Fruit fly (Drosophila melanogaster) whole organism, embryonic: ENCODE measurements around the gene CG31792.

Experiments used
- ATbp ChIP-seq: fragments of 200-800 bp; sonication (Bioruptor generic); optimal IDR thresholded peaks from 2 replicates; lab custom pipeline; 2017; ENCODE audit warnings: missing biosample characterization, mild to moderate bottlenecking, missing genetic modification characterization, missing genetic modification reagents
- CG10431 ChIP-seq: fragments of 200-800 bp; sonication (Bioruptor generic); optimal IDR thresholded peaks from 3 replicates; lab custom pipeline; 2018; ENCODE audit warnings: missing biosample characterization, mild to moderate bottlenecking, missing genetic modification characterization
- CG13296 ChIP-seq: fragments of 200-800 bp; sonication (Bioruptor generic); optimal IDR thresholded peaks from 3 replicates; lab custom pipeline; 2018; ENCODE audit warnings: missing biosample characterization, mild to moderate bottlenecking, missing genetic modification characterization
- CG14860 ChIP-seq: fragments of 200-800 bp; sonication (Bioruptor generic); IDR thresholded peaks from 3 replicates; pipeline ENCODE4 v1.3.6; 2022; ENCODE audit warnings: missing biosample characterization, missing genetic modification characterization; ENCODE audit not compliant: partially characterized antibody
- CG2116 ChIP-seq: fragments of 200-800 bp; sonication (Bioruptor generic); optimal IDR thresholded peaks from 3 replicates; lab custom pipeline; 2018; ENCODE audit warnings: missing biosample characterization, mild to moderate bottlenecking, missing genetic modification characterization
- CG2120 ChIP-seq: fragments of 200-800 bp; sonication (Bioruptor generic); optimal IDR thresholded peaks from 3 replicates; lab custom pipeline; 2016; ENCODE audit warnings: missing biosample characterization, missing genetic modification characterization
- CG2199 ChIP-seq: fragments of 200-800 bp; sonication (Bioruptor generic); IDR thresholded peaks from 3 replicates; pipeline ENCODE4 v1.3.6; 2022; ENCODE audit warnings: missing biosample characterization, missing genetic modification characterization
- CG2678 ChIP-seq: fragments of 200-800 bp; sonication (Bioruptor generic); optimal IDR thresholded peaks from 3 replicates; lab custom pipeline; 2019; ENCODE audit warnings: missing biosample characterization, mild to moderate bottlenecking, missing genetic modification characterization, moderate library complexity
- CG2889 ChIP-seq: fragments of 200-800 bp; sonication (Bioruptor generic); IDR thresholded peaks from 3 replicates; pipeline ENCODE4 v1.3.6; 2022; ENCODE audit warnings: missing biosample characterization, missing genetic modification characterization
- CG32767 ChIP-seq: fragments of 200-800 bp; sonication (Bioruptor generic); IDR thresholded peaks from 2 replicates; pipeline ENCODE4 v1.3.6; 2022; ENCODE audit warnings: missing biosample characterization, missing genetic modification characterization
- CG7745 ChIP-seq: fragments of 200-800 bp; sonication (Bioruptor generic); optimal IDR thresholded peaks from 2 replicates; lab custom pipeline; 2018; ENCODE audit warnings: missing biosample characterization, mild to moderate bottlenecking, missing genetic modification characterization, moderate library complexity
- CG8388 ChIP-seq: fragments of 200-800 bp; sonication (Bioruptor generic); optimal IDR thresholded peaks from 2 replicates; lab custom pipeline; 2019; ENCODE audit warnings: missing biosample characterization, mild to moderate bottlenecking, missing genetic modification characterization, moderate library complexity
- CG9215 ChIP-seq: fragments of 200-800 bp; sonication (Bioruptor generic); IDR thresholded peaks from 2 replicates; pipeline ENCODE4 v1.3.6; 2022; ENCODE audit warnings: missing biosample characterization, missing genetic modification characterization
- Doc2 ChIP-seq: fragments of 200-800 bp; sonication (Bioruptor generic); IDR thresholded peaks from 2 replicates; pipeline ENCODE4 v1.3.6; 2022; ENCODE audit warnings: missing biosample characterization, missing genetic modification characterization
- Drgx ChIP-seq: fragments of 200-800 bp; sonication (Bioruptor generic); IDR thresholded peaks from 2 replicates; pipeline ENCODE4 v1.3.6; 2022; ENCODE audit warnings: missing biosample characterization, missing genetic modification characterization
- ERR ChIP-seq: fragments of 200-800 bp; sonication (Bioruptor generic); optimal IDR thresholded peaks from 2 replicates; lab custom pipeline; 2016; ENCODE audit warnings: missing biosample characterization, missing genetic modification characterization
- Eip74EF ChIP-seq, 2 experiments: fragments of 200-800 bp in 1 of 2; fragments of >200 bp in 1 of 2; sonication (Bioruptor generic) in 1 of 2; optimal IDR thresholded peaks; 2 replicates each; lab custom pipeline; 2017 to 2019; ENCODE audit warnings: missing biosample characterization in 2 of 2, missing genetic modification characterization in 2 of 2, mild to moderate bottlenecking in 1 of 2, moderate library complexity in 1 of 2
- H2.0 ChIP-seq: fragments of 200-800 bp; sonication (Bioruptor generic); IDR thresholded peaks from 2 replicates; pipeline ENCODE4 v1.3.6; 2022; ENCODE audit warnings: missing biosample characterization, missing genetic modification characterization
- HLHmδ ChIP-seq: fragments of 200-800 bp; sonication (Bioruptor generic); optimal IDR thresholded peaks from 2 replicates; lab custom pipeline; 2018; ENCODE audit warnings: missing biosample characterization, mild to moderate bottlenecking, missing genetic modification characterization, moderate library complexity
- Hand ChIP-seq: fragments of 200-800 bp; sonication (Bioruptor generic); optimal IDR thresholded peaks from 2 replicates; lab custom pipeline; 2017; ENCODE audit warnings: mild to moderate bottlenecking, missing biosample characterization, missing genetic modification reagents, missing genetic modification characterization
- HmgZ ChIP-seq: fragments of 200-800 bp; sonication (Bioruptor generic); optimal IDR thresholded peaks from 2 replicates; lab custom pipeline; 2018; ENCODE audit warnings: missing biosample characterization, mild to moderate bottlenecking, missing genetic modification characterization
- Hmr ChIP-seq: fragments of 200-800 bp; sonication (Bioruptor generic); optimal IDR thresholded peaks from 3 replicates; lab custom pipeline; 2017; ENCODE audit warnings: mild to moderate bottlenecking, missing biosample characterization, missing genetic modification reagents, missing genetic modification characterization
- MTF-1 ChIP-seq: fragments of 200-800 bp; sonication (Bioruptor generic); optimal IDR thresholded peaks from 2 replicates; lab custom pipeline; 2018; ENCODE audit warnings: missing biosample characterization, mild to moderate bottlenecking, missing genetic modification characterization, borderline replicate concordance
- NfI ChIP-seq: fragments of 200-800 bp; sonication (Bioruptor generic); optimal IDR thresholded peaks from 3 replicates; lab custom pipeline; 2018; ENCODE audit warnings: missing biosample characterization, mild to moderate bottlenecking, missing genetic modification characterization, moderate library complexity
- Ravus ChIP-seq: fragments of 200-800 bp; sonication (Bioruptor generic); IDR thresholded peaks from 2 replicates; pipeline ENCODE4 v1.3.6; 2022; ENCODE audit warnings: missing biosample characterization, missing genetic modification characterization
- Sin3A ChIP-seq: fragments of >200 bp; optimal IDR thresholded peaks from 2 replicates; lab custom pipeline; 2018
- Six4 ChIP-seq: fragments of 200-800 bp; sonication (Bioruptor generic); optimal IDR thresholded peaks from 2 replicates; lab custom pipeline; 2016; ENCODE audit warnings: missing biosample characterization, missing genetic modification characterization
- Sox102F ChIP-seq: fragments of 200-800 bp; sonication (Bioruptor generic); optimal IDR thresholded peaks from 2 replicates; lab custom pipeline; 2018; ENCODE audit warnings: missing biosample characterization, mild to moderate bottlenecking, missing genetic modification characterization, moderate library complexity
- Spps ChIP-seq: fragments of 200-800 bp; sonication (Bioruptor generic); optimal IDR thresholded peaks from 2 replicates; lab custom pipeline; 2018; ENCODE audit warnings: missing biosample characterization, mild to moderate bottlenecking, missing genetic modification characterization
- ash1 ChIP-seq: fragments of 200-800 bp; sonication (Bioruptor generic); optimal IDR thresholded peaks from 2 replicates; lab custom pipeline; 2018; ENCODE audit warnings: missing biosample characterization, mild to moderate bottlenecking, missing genetic modification characterization
- br ChIP-seq: fragments of >200 bp; optimal IDR thresholded peaks from 2 replicates; lab custom pipeline; 2017
- cato ChIP-seq: fragments of 200-800 bp; sonication (Bioruptor generic); optimal IDR thresholded peaks from 2 replicates; lab custom pipeline; 2016; ENCODE audit warnings: missing biosample characterization, missing genetic modification characterization, borderline replicate concordance
- caup ChIP-seq: fragments of 200-800 bp; sonication (Bioruptor generic); optimal IDR thresholded peaks from 3 replicates; lab custom pipeline; 2017; ENCODE audit warnings: missing biosample characterization, mild to moderate bottlenecking, missing genetic modification characterization, moderate library complexity; ENCODE audit not compliant: severe bottlenecking
- cg ChIP-seq: fragments of 200-800 bp; sonication (Bioruptor generic); optimal IDR thresholded peaks from 3 replicates; lab custom pipeline; 2019; ENCODE audit warnings: missing biosample characterization, mild to moderate bottlenecking, missing genetic modification characterization, moderate library complexity
- chm ChIP-seq: fragments of 200-800 bp; sonication (Bioruptor generic); IDR thresholded peaks from 2 replicates; pipeline ENCODE4 v1.3.6; 2022; ENCODE audit warnings: missing biosample characterization, missing genetic modification characterization
- corto ChIP-seq: fragments of 200-800 bp; sonication (Bioruptor generic); optimal IDR thresholded peaks from 2 replicates; lab custom pipeline; 2016; ENCODE audit warnings: missing biosample characterization, mild to moderate bottlenecking, missing genetic modification characterization, moderate library complexity
- dimm ChIP-seq: fragments of 200-800 bp; sonication (Bioruptor generic); IDR thresholded peaks from 2 replicates; pipeline ENCODE4 v1.3.6; 2022; ENCODE audit warnings: missing biosample characterization, missing genetic modification characterization
- dmrt11E ChIP-seq: fragments of 200-800 bp; sonication (Bioruptor generic); optimal IDR thresholded peaks from 3 replicates; lab custom pipeline; 2018; ENCODE audit warnings: missing biosample characterization, mild to moderate bottlenecking, missing genetic modification characterization, moderate library complexity
- esg ChIP-seq: fragments of 200-800 bp; sonication (Bioruptor generic); conservative IDR thresholded peaks from 2 replicates; pipeline ENCODE4 v1.3.6; 2022; ENCODE audit warnings: missing biosample characterization, missing genetic modification characterization
- eve ChIP-seq, 2 experiments: fragments of >200 bp; optimal IDR thresholded peaks; 2 replicates each; lab custom pipeline; 2017; ENCODE audit warnings: missing biosample characterization in 2 of 2, missing genetic modification characterization in 2 of 2
- fru ChIP-seq: fragments of >200 bp; optimal IDR thresholded peaks from 2 replicates; lab custom pipeline; 2017
- gfzf ChIP-seq: fragments of 200-800 bp; sonication (Bioruptor generic); optimal IDR thresholded peaks from 2 replicates; lab custom pipeline; 2016; ENCODE audit warnings: missing biosample characterization, mild to moderate bottlenecking, missing genetic modification characterization, moderate library complexity
- grau ChIP-seq: fragments of 200-800 bp; optimal IDR thresholded peaks from 3 replicates; lab custom pipeline; 2019; ENCODE audit warnings: missing biosample characterization, mild to moderate bottlenecking, missing genetic modification characterization, moderate library complexity
- luna ChIP-seq: fragments of 200-800 bp; sonication (Bioruptor generic); optimal IDR thresholded peaks from 2 replicates; lab custom pipeline; 2016; ENCODE audit warnings: missing biosample characterization, missing genetic modification characterization
- nerfin-1 ChIP-seq: fragments of 200-800 bp; sonication (Bioruptor generic); optimal IDR thresholded peaks from 3 replicates; lab custom pipeline; 2019; ENCODE audit warnings: missing biosample characterization, mild to moderate bottlenecking, missing genetic modification characterization, moderate library complexity
- pita ChIP-seq: fragments of 200-800 bp; sonication (Bioruptor generic); optimal IDR thresholded peaks from 2 replicates; lab custom pipeline; 2017; ENCODE audit warnings: missing biosample characterization, mild to moderate bottlenecking, missing genetic modification characterization
- psq ChIP-seq: fragments of 200-800 bp; sonication (Bioruptor generic); optimal IDR thresholded peaks from 2 replicates; lab custom pipeline; 2017; ENCODE audit warnings: missing biosample characterization, missing genetic modification characterization
- run ChIP-seq: fragments of 200-800 bp; sonication (Bioruptor generic); optimal IDR thresholded peaks from 3 replicates; lab custom pipeline; 2018; ENCODE audit warnings: missing biosample characterization, mild to moderate bottlenecking, missing genetic modification characterization
- seq ChIP-seq: fragments of 200-800 bp; sonication (Bioruptor generic); IDR thresholded peaks from 2 replicates; pipeline ENCODE4 v1.3.6; 2022; ENCODE audit warnings: missing biosample characterization, missing genetic modification characterization
- ssp ChIP-seq: fragments of 200-800 bp; sonication (Bioruptor generic); IDR thresholded peaks from 2 replicates; pipeline ENCODE4 v1.3.6; 2022; ENCODE audit warnings: missing biosample characterization, missing genetic modification characterization
- twi ChIP-seq: fragments of 200-800 bp; optimal IDR thresholded peaks from 2 replicates; lab custom pipeline; 2019; ENCODE audit warnings: missing biosample characterization, mild to moderate bottlenecking, missing genetic modification characterization, moderate library complexity

The CG31792 gene

dm6 chr2L:19009130-19009529, 11.9 kb downstream of the CG31792 start, which contains the start of gene RpL30 (continued):
- no peak for TF ChIP-seq CG14860 (GFP tag; lab: Robert Waterston, UW)
- peak; percentile 99 for TF ChIP-seq HLHmδ (GFP tag; lab: Kevin White, UChicago)
- TF ChIP-seq cg (GFP tag; lab: Kevin White, UChicago): no peak
- TF ChIP-seq ATbp (GFP tag; lab: Kevin White, UChicago): peak; percentile 91
- peak; percentile 81 for TF ChIP-seq CG2120 (GFP tag; lab: Kevin White, UChicago)
- TF ChIP-seq Six4 (GFP tag; lab: Kevin White, UChicago): peak; percentile 73
- peak; percentile 71 for TF ChIP-seq CG7745
- TF ChIP-seq br (lab: Kevin White, UChicago): no peak
- peak; percentile 59 for TF ChIP-seq Sox102F (GFP tag; lab: Kevin White, UChicago)
- peak; percentile 99 for TF ChIP-seq Hmr
- no peak for TF ChIP-seq fru (lab: Kevin White, UChicago)
- peak; percentile 84 for TF ChIP-seq Sin3A (lab: Kevin White, UChicago)
- peak; percentile 50; the same call in 1 of the 2 replicates for TF ChIP-seq dimm (GFP tag; lab: Robert Waterston, UW)
- peak; percentile 100 for TF ChIP-seq gfzf (GFP tag; lab: Kevin White, UChicago)
- TF ChIP-seq eve (GFP tag; optimal IDR thresholded peaks at IDR 0.05; lab: Kevin White, UChicago): no peak
- TF ChIP-seq CG10431 (GFP tag; lab: Kevin White, UChicago): peak; percentile 94
- peak; percentile 82 for TF ChIP-seq CG2678 (tag; lab: Kevin White, UChicago)
- peak; percentile 90 for TF ChIP-seq seq (GFP tag; lab: Robert Waterston, UW)
- peak; percentile 97 for TF ChIP-seq HmgZ (tag; lab: Kevin White, UChicago)
- peak; percentile 76 for TF ChIP-seq ssp
- TF ChIP-seq ERR (GFP tag; lab: Kevin White, UChicago): peak; percentile 80
- peak; percentile 80 for TF ChIP-seq Spps
- peak; percentile 86 for TF ChIP-seq CG2199
- TF ChIP-seq esg (GFP tag; lab: Robert Waterston, UW): 0 out of 2 replicates have a peak, but pooled peaks have one; percentile 39
- TF ChIP-seq pita (GFP tag; lab: Kevin White, UChicago): peak; percentile 100
- TF ChIP-seq CG9215 (GFP tag; lab: Robert Waterston, UW): peak; percentile 60
- peak; percentile 82 for TF ChIP-seq CG8388 (GFP tag; lab: Kevin White, UChicago)
- TF ChIP-seq nerfin-1 (tag; lab: Kevin White, UChicago): peak; percentile 80
- 0 out of 2 replicates have a peak, but pooled peaks have one; percentile 33 for TF ChIP-seq Doc2 (GFP tag; lab: Robert Waterston, UW)
- TF ChIP-seq run (tag; lab: Kevin White, UChicago): peak; percentile 84
- TF ChIP-seq H2.0 (GFP tag; lab: Robert Waterston, UW): peak; percentile 84
- TF ChIP-seq Eip74EF (GFP tag; optimal IDR thresholded peaks at IDR 0.05; lab: Kevin White, UChicago): peak in 1 of 2 experiments; percentile 88
- peak; percentile 94 for TF ChIP-seq CG13296 (GFP tag; lab: Kevin White, UChicago)
- peak; percentile 79 for TF ChIP-seq psq (GFP tag; lab: Kevin White, UChicago)
- TF ChIP-seq chm (GFP tag; lab: Robert Waterston, UW): peak; percentile 96
- TF ChIP-seq Ravus (GFP tag; lab: Robert Waterston, UW): no peak
- peak; percentile 79 for TF ChIP-seq dmrt11E (tag; lab: Kevin White, UChicago)
- TF ChIP-seq CG2889: peak; percentile 63; the same call in 1 of the 3 replicates
- TF ChIP-seq NfI (GFP tag; lab: Kevin White, UChicago): peak; percentile 93
- peak; percentile 9 for TF ChIP-seq cato
- TF ChIP-seq MTF-1 (GFP tag; lab: Kevin White, UChicago): peak; percentile 97
- TF ChIP-seq ash1 (GFP tag; lab: Kevin White, UChicago): peak; percentile 95
- peak; percentile 93 for TF ChIP-seq luna
- peak; percentile 80 for TF ChIP-seq grau (tag; lab: Kevin White, UChicago)
- TF ChIP-seq twi: peak; percentile 77
- peak; percentile 60 for TF ChIP-seq Drgx (GFP tag; lab: Robert Waterston, UW)
- TF ChIP-seq Hand (GFP tag; lab: Kevin White, UChicago): peak; percentile 91
- TF ChIP-seq CG32767 (GFP tag; lab: Robert Waterston, UW): peak; percentile 56
- TF ChIP-seq caup: peak; percentile 98
- peak; percentile 90 for TF ChIP-seq CG2116 (GFP tag; lab: Kevin White, UChicago)
- TF ChIP-seq corto (GFP tag; lab: Kevin White, UChicago): no peak
